Fruit fly (Drosophila melanogaster) whole organism, adult: ENCODE measurements around the gene CG12279.

ENCODE experiments used
- CG11617 ChIP-seq: fragments of 200-800 bp; sonication (Bioruptor generic); optimal IDR thresholded peaks from 2 replicates; lab custom pipeline; 2017; ENCODE audit warnings: mild to moderate bottlenecking, missing biosample characterization, missing genetic modification reagents, missing genetic modification characterization
- CG12768 ChIP-seq: fragments of 200-800 bp; sonication (Bioruptor generic); optimal IDR thresholded peaks from 2 replicates; lab custom pipeline; 2017; ENCODE audit warnings: missing biosample characterization, missing genetic modification characterization, mild to moderate bottlenecking, moderate library complexity, missing genetic modification reagents
- CG14711 ChIP-seq: fragments of 200-800 bp; sonication (Bioruptor generic); optimal IDR thresholded peaks from 2 replicates; lab custom pipeline; 2018; ENCODE audit warnings: missing biosample characterization, mild to moderate bottlenecking, missing genetic modification characterization, moderate library complexity
- CG1620 ChIP-seq: fragments of 200-800 bp; sonication (Bioruptor generic); optimal IDR thresholded peaks from 2 replicates; lab custom pipeline; 2016; ENCODE audit warnings: missing biosample characterization, missing genetic modification characterization
- CG33017 ChIP-seq: fragments of 200-800 bp; sonication (Bioruptor generic); optimal IDR thresholded peaks from 2 replicates; lab custom pipeline; 2018; ENCODE audit warnings: missing biosample characterization, mild to moderate bottlenecking, missing genetic modification characterization, moderate library complexity
- CG5204 ChIP-seq: fragments of 200-800 bp; sonication (Bioruptor generic); optimal IDR thresholded peaks from 2 replicates; lab custom pipeline; 2016; ENCODE audit warnings: missing biosample characterization, missing genetic modification characterization
- CG7045 ChIP-seq: fragments of 200-800 bp; sonication (Bioruptor generic); optimal IDR thresholded peaks from 2 replicates; lab custom pipeline; 2017; ENCODE audit warnings: missing biosample characterization, mild to moderate bottlenecking, missing genetic modification characterization
- CG7101 ChIP-seq: fragments of 200-800 bp; sonication (Bioruptor generic); optimal IDR thresholded peaks from 2 replicates; lab custom pipeline; 2018; ENCODE audit warnings: missing biosample characterization, mild to moderate bottlenecking, missing genetic modification characterization, moderate library complexity
- Clk ChIP-seq: fragments of 200-800 bp; sonication (Bioruptor generic); optimal IDR thresholded peaks from 2 replicates; lab custom pipeline; 2017; ENCODE audit warnings: missing biosample characterization, missing genetic modification characterization
- Crg-1 ChIP-seq: fragments of 200-800 bp; sonication (Bioruptor generic); optimal IDR thresholded peaks from 2 replicates; lab custom pipeline; 2016; ENCODE audit warnings: missing biosample characterization, missing genetic modification characterization
- Hr96 ChIP-seq: fragments of 200-800 bp; sonication (Bioruptor generic); optimal IDR thresholded peaks from 2 replicates; lab custom pipeline; 2016; ENCODE audit warnings: missing biosample characterization, missing genetic modification characterization
- Mnt ChIP-seq: fragments of 200-800 bp; sonication (Bioruptor generic); optimal IDR thresholded peaks from 2 replicates; lab custom pipeline; 2016; ENCODE audit warnings: missing biosample characterization, mild to moderate bottlenecking, missing genetic modification characterization
- bab1 ChIP-seq: fragments of 200-800 bp; sonication (Bioruptor generic); optimal IDR thresholded peaks from 3 replicates; lab custom pipeline; 2019; ENCODE audit warnings: missing biosample characterization, mild to moderate bottlenecking, missing genetic modification characterization, moderate library complexity
- cic ChIP-seq: fragments of 200-800 bp; sonication (Bioruptor generic); optimal IDR thresholded peaks from 2 replicates; lab custom pipeline; 2017; ENCODE audit warnings: missing biosample characterization, mild to moderate bottlenecking, missing genetic modification characterization, moderate library complexity
- cnc ChIP-seq, 2 experiments: fragments of >200 bp; optimal IDR thresholded peaks; 2 replicates each; lab custom pipeline; 2017
- kay ChIP-seq: fragments of 200-800 bp; sonication (Bioruptor generic); peaks from one replicate; lab custom pipeline; 2016; ENCODE audit warnings: missing biosample characterization, missing genetic modification characterization, borderline replicate concordance
- ovo ChIP-seq: fragments of 200-800 bp; sonication (Bioruptor generic); optimal IDR thresholded peaks from 2 replicates; lab custom pipeline; 2016; ENCODE audit warnings: missing biosample characterization, missing genetic modification characterization
- pad ChIP-seq: fragments of 200-800 bp; sonication (Bioruptor generic); optimal IDR thresholded peaks from 3 replicates; lab custom pipeline; 2017; ENCODE audit warnings: missing biosample characterization, missing genetic modification characterization, mild to moderate bottlenecking, moderate library complexity, missing genetic modification reagents
- tj ChIP-seq: fragments of 200-800 bp; sonication (Bioruptor generic); optimal IDR thresholded peaks from 3 replicates; lab custom pipeline; 2017; ENCODE audit warnings: missing biosample characterization, mild to moderate bottlenecking, missing genetic modification characterization, moderate library complexity
- toe ChIP-seq: fragments of 200-800 bp; sonication (Bioruptor generic); optimal IDR thresholded peaks from 2 replicates; lab custom pipeline; 2016; ENCODE audit warnings: missing biosample characterization, missing genetic modification characterization

The CG12279 gene

DNA sequence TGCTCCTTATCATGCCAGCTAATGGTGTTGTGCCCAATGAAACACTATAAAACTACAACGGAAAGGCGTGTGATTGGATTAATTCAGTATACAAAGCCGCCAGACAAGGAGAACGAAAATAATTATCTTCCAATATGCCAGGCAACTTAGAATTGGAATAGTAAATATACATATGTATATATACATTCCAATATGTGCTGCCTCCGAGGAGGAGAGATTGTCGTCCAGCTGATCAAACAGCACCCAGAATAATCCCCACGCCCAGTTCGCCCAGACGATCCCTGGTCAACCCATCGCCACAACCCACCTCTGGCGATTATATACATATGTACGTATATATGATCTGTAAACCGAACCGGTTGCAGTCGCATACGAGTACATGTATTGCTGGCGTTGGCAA lies 3.6 kb upstream of the CG12279 start:
- TF ChIP-seq Crg-1 (GFP tag; lab: Kevin White, UChicago) (no peak), CG7101 (tag; lab: Kevin White, UChicago) (no peak), Mnt (GFP tag; lab: Kevin White, UChicago) (no peak), Clk (GFP tag; lab: Kevin White, UChicago) (no peak), tj (GFP tag; lab: Kevin White, UChicago) (no peak), kay (GFP tag; lab: Kevin White, UChicago) (no peak), bab1 (GFP tag; lab: Kevin White, UChicago) (no peak), cnc (optimal IDR thresholded peaks at IDR 0.05; lab: Kevin White, UChicago) (no peak), toe (GFP tag; lab: Kevin White, UChicago) (no peak), pad (GFP tag; lab: Kevin White, UChicago) (no peak), CG5204 (GFP tag; lab: Kevin White, UChicago) (no peak), CG14711 (no peak)

DNA sequence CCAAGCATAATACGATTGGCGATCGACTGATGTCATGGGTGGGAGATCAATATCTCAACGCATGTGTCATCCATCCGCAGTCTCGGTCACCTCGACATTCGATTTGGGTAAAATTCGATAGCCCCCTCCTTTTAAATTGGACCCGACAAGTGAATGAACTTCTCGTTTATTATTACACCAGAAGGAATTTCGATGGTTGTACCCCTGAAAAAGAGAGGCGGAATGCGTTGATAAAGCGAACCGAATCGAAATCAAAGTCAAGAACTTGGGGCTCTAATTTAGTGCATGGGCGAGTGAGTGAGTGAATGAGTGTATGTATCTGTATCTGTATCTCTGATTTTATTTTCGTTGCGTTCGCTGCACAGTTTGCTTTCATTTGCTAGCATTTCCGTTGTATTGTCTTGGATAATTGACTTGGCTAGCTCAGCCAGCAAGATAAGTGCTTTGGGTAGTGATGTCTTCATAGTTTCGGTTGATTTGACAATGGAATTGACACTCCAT lies 2.9 kb upstream of the CG12279 start:
- TF ChIP-seq tj (GFP tag; lab: Kevin White, UChicago) = no peak
- no peak for TF ChIP-seq cnc (optimal IDR thresholded peaks at IDR 0.05; lab: Kevin White, UChicago)
- no peak for TF ChIP-seq CG33017 (tag; lab: Kevin White, UChicago)
- TF ChIP-seq bab1 (GFP tag; lab: Kevin White, UChicago) = no peak
- TF ChIP-seq Mnt (GFP tag; lab: Kevin White, UChicago) = no peak
- no peak for TF ChIP-seq CG14711
- TF ChIP-seq CG7101 (tag; lab: Kevin White, UChicago) = no peak
- TF ChIP-seq Crg-1 (GFP tag; lab: Kevin White, UChicago) = no peak

DNA sequence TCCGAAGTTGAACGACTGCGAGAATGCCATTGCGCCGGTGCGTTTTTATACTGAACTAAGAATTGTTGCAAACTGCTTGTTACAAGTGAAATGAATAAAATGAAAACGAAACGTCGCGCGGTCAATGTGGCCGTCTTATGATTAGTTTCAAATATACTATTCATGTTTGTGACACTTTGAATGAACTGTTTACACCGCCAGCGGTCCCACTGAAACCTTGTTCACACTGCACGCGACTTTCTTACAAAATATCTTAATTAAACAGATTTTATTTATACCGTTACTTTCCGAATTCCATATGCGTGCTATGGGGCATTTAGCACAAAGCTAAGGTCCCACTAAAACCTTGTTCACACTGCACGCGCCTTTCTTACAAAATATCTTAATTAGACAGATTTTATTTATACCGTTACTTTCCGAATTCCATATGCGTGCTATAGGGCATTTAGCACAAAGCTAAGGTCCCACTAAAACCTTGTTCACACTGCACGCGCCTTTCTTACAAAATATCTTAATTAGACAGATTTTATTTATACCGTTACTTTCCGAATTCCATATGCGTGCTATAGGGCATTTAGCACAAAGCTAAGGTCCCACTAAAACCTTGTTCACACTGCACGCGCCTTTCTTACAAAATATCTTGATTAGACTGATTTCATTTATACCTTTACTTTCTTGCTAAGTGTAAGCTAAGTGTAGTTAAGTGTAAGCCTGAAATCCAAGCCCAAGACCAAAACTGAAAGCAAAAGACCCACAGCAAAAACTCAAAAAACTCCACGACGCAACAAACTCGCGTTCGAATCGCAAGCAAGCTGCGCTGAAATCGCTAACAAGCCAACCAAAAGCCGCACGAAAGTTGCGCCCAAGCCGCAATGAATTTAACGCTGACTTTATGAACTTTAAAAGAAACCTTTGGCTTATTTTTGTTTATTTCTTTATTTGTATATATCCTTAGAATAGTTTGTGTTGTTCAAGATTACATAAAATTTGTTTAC lies 7.6 kb downstream of the CG12279 start, which contains the start of gene PolQ:
Gene PolQ (minus strand): TSS at position 122 of the 995 bp plus-strand sequence.
- peak; percentile 24 for TF ChIP-seq bab1 (GFP tag; lab: Kevin White, UChicago)

DNA sequence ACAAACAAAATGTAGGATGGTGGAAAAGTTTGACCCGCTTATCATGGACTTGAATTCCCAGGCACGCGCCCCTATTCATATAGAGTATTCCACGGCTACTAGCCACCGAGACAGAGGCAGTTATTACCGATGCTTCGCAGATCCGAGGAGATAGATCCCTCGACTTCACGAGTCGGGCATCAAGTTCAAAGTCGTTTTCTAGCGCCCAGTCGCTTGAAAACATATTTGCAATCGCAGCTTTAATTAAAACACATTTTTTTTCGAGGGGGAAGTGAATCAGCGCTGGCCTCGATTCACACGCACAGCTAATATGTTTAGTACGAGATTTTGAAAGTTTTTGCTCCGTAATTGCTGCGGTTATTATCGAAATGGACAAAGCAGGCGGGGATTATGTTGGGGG lies 10.4 kb downstream of the CG12279 start:
- TF ChIP-seq Hr96 (GFP tag; lab: Kevin White, UChicago) (no peak), CG33017 (tag; lab: Kevin White, UChicago) (peak; percentile 38), CG12768 (GFP tag; lab: Kevin White, UChicago) (peak; percentile 19), cic (GFP tag; lab: Kevin White, UChicago) (peak; percentile 30)

DNA sequence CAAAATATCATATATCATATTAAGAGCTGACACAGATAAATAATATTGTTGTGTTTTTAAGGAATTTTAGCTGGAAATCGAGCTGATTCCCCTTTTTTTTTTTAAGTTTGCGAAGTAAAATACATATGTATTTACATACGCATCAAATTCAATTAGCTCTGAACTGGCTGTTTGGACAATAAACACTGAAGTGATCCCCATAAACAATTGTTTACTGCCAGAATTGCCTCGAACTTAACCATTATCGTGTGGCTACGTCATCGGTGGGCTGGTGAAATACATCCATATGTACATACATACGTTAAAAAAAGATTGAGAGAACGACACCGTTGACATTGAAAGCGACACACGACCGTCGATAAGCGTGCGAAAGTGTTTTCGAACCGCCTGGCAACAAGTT lies 11.4 kb downstream of the CG12279 start:
- TF ChIP-seq CG7101 (tag; lab: Kevin White, UChicago) (peak; percentile 46), pad (GFP tag; lab: Kevin White, UChicago) (peak; percentile 21), cnc (optimal IDR thresholded peaks at IDR 0.05; lab: Kevin White, UChicago) (no peak), CG14711 (no peak), cic (GFP tag; lab: Kevin White, UChicago) (peak; percentile 44), CG33017 (tag; lab: Kevin White, UChicago) (peak; percentile 59), CG12768 (GFP tag; lab: Kevin White, UChicago) (peak; percentile 65), tj (GFP tag; lab: Kevin White, UChicago) (peak; percentile 81)

DNA sequence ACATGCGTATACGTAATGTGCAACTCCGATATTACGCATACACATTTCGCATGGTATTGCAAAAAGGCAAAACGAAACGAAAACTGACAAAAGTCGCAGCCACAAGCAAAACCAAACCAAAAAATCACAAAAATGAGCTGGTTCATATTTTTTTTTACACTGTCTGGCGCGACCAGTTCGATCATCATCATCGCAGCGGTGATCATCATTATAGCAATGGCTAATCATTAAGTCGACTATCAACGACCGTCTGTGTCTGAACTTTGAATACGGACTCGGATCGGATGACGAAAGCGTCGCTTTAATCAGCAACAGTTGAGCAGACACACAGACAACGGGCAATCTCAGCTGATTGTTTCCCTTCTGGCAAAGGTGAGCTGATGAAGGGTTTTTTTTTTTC lies 12.0 kb downstream of the CG12279 start:
- TF ChIP-seq cic (GFP tag; lab: Kevin White, UChicago) (peak; percentile 22), Hr96 (GFP tag; lab: Kevin White, UChicago) (no peak), kay (GFP tag; lab: Kevin White, UChicago) (no peak), CG7101 (tag; lab: Kevin White, UChicago) (no peak), toe (GFP tag; lab: Kevin White, UChicago) (no peak), Clk (GFP tag; lab: Kevin White, UChicago) (no peak), ovo (GFP tag; lab: Kevin White, UChicago) (no peak), CG11617 (no peak), tj (GFP tag; lab: Kevin White, UChicago) (peak; percentile 72), CG12768 (GFP tag; lab: Kevin White, UChicago) (peak; percentile 58), pad (GFP tag; lab: Kevin White, UChicago) (no peak), Crg-1 (GFP tag; lab: Kevin White, UChicago) (no peak), CG14711 (no peak), cnc (optimal IDR thresholded peaks at IDR 0.05; lab: Kevin White, UChicago) (no peak), CG5204 (GFP tag; lab: Kevin White, UChicago) (no peak), CG7045 (GFP tag; lab: Kevin White, UChicago) (no peak), CG33017 (tag; lab: Kevin White, UChicago) (no peak), CG1620 (GFP tag; lab: Kevin White, UChicago) (no peak)
